Worm (Caenorhabditis elegans): Measurements from ENCODE around the gene srt-37.

DNA sequence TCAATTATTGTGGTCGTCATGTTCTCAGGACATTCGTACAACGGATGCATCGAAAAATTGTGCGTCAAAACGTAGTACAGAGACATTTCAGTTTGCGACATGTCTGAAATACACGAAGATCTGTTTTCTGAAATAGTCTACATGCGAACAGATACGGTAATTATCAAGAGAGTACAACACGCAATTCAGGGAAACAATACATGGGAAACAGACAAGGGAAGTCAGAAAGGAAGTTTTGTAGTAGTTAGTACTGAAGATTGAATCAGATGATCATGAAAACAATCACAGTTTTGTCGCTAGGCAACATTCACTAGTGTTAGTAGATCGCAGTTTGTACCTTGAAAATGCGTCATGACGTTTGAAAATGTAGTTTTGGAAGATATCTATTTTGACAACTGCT is 31.6 kb downstream of the srt-37 start, which contains the start of gene srt-13:
- TF ChIP-seq tra-1 (GFP tag; IDR thresholded peaks at IDR 0.05) (no peak), nhr-237 (tag; optimal IDR thresholded peaks at IDR 0.05) (no peak), T20F7.1 (GFP tag; optimal IDR thresholded peaks at IDR 0.05) (no peak), unc-39 (tag; optimal IDR thresholded peaks at IDR 0.05) (no peak), nhr-76 (tag; optimal IDR thresholded peaks at IDR 0.05) (no peak), ceh-44 (GFP tag; IDR thresholded peaks at IDR 0.05) (no peak), nhr-28 (tag; optimal IDR thresholded peaks at IDR 0.05) (no peak), daf-12 (tag; optimal IDR thresholded peaks at IDR 0.05) (no peak), ztf-11 (tag; optimal IDR thresholded peaks at IDR 0.05) (no peak), pqm-1 (tag; optimal IDR thresholded peaks at IDR 0.05) (no peak), nhr-77 (tag; optimal IDR thresholded peaks at IDR 0.05) (no peak)

All from whole organism, L4 larva.